Worm (Caenorhabditis elegans) whole organism, midembryonic: ENCODE measurements around the gene C45G9.2.
"Not testable (repeated sequence)": the region's sequence is repeated elsewhere in the genome, so short reads cannot be mapped to it uniquely, and the experiment has no call there.

Source experiments
- T22C8.4 ChIP-seq: fragments of 200-800 bp; sonication (Bioruptor generic); IDR thresholded peaks from 2 replicates; pipeline ENCODE4 v1.3.6; 2022; ENCODE audit warnings: missing genetic modification characterization, missing compliant biosample characterization
- cog-1 ChIP-seq: sonication (generic microtip); optimal IDR thresholded peaks from 2 replicates; lab custom pipeline; 2016; ENCODE audit warnings: missing genetic modification characterization, missing compliant biosample characterization
- flt-1 ChIP-seq: fragments of 200-800 bp; sonication (Bioruptor generic); IDR thresholded peaks from 2 replicates; pipeline ENCODE4 v1.3.6; 2022; ENCODE audit warnings: missing genetic modification characterization, missing compliant biosample characterization
- klf-2 ChIP-seq: fragments of 200-800 bp; sonication (Bioruptor generic); conservative IDR thresholded peaks from 2 replicates; pipeline ENCODE4 v1.3.6; 2022; ENCODE audit warnings: missing genetic modification reagents, missing genetic modification characterization, missing compliant biosample characterization
- med-1 ChIP-seq: sonication (generic microtip); optimal IDR thresholded peaks from 2 replicates; lab custom pipeline; 2017; ENCODE audit warnings: missing genetic modification characterization, mild to moderate bottlenecking, missing compliant biosample characterization, antibody characterized with exemption, missing genetic modification reagents; ENCODE audit not compliant: insufficient read depth
- ref-1 ChIP-seq: fragments of 200-800 bp; sonication (Bioruptor generic); conservative IDR thresholded peaks from 2 replicates; pipeline ENCODE4 v1.3.6; 2022; ENCODE audit warnings: missing genetic modification reagents, missing genetic modification characterization, missing compliant biosample characterization
- tab-1 ChIP-seq: fragments of 200-800 bp; sonication (Bioruptor generic); IDR thresholded peaks from 2 replicates; pipeline ENCODE4 v1.3.6; 2022; ENCODE audit warnings: missing genetic modification characterization, missing compliant biosample characterization
- ztf-23 ChIP-seq: fragments of 200-800 bp; sonication (Bioruptor generic); IDR thresholded peaks from 2 replicates; pipeline ENCODE4 v1.3.6; 2022; ENCODE audit warnings: missing genetic modification reagents, missing genetic modification characterization, missing compliant biosample characterization
- ztf-29 ChIP-seq: fragments of 200-800 bp; sonication (Bioruptor generic); IDR thresholded peaks from 2 replicates; pipeline ENCODE4 v1.3.6; 2022; ENCODE audit warnings: missing genetic modification reagents, missing genetic modification characterization, missing compliant biosample characterization

C45G9.2 gene

DNA sequence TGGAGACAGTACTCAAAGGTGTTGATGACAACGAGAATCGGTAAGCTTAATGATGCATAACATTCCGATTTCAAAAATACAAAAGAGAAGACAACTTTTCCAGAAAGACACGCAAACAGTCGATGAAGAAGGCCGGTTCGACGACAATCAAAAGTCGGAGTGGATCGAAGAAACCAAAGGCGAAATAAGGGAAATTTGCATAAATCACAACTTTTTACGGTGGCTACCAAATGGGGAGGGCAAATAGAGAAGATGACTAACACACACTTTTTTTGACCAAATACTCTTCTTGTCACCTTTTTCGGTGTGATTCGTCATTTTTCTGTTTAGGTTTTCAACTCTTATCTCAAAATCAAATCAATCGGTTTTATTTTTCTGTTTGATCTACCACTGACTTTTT is 32.7 kb upstream of the C45G9.2 start, which contains the start of gene C45G9.6:
Gene C45G9.6, plus strand, starts transcription at position 301 of the 400 bp plus-strand sequence.
- no peak for TF ChIP-seq tab-1
- no peak for TF ChIP-seq ztf-23 (GFP tag; lab: Robert Waterston, UW)
- TF ChIP-seq T22C8.4: no peak
- no peak for TF ChIP-seq klf-2 (GFP tag; lab: Robert Waterston, UW)
- no peak for TF ChIP-seq ref-1 (GFP tag; lab: Robert Waterston, UW)
- no peak for TF ChIP-seq flt-1
- TF ChIP-seq cog-1 (tag; lab: Kevin White, UChicago): no peak
- TF ChIP-seq med-1 (GFP tag; lab: Kevin White, UChicago): no peak
- TF ChIP-seq ztf-29 (GFP tag; lab: Robert Waterston, UW): no peak

DNA sequence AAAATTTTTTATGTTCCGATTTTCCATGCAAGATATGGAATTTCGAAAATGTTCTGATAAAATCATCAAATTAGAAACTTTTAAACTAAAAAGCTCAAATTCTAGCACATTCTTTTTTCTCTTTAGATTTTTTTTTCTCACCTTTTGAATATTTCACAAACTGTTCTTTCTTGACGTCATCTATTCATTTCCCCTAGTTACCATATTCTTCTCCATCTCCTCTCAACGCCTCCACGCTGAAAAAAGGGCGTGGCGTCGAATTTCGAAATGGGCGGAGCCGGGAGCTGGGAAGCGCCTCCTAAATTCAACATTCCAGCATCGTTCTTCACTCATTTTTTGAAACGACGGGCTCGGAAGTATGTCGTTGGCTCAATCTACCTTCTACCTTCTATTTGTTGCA is 26.8 kb upstream of the C45G9.2 start, which contains the start of gene nlp-43:
Gene nlp-43, plus strand, starts transcription at position 301 of the 400 bp plus-strand sequence.
- no peak for TF ChIP-seq ref-1 (GFP tag; lab: Robert Waterston, UW)
- TF ChIP-seq tab-1: no peak
- no peak for TF ChIP-seq cog-1 (tag; lab: Kevin White, UChicago)
- no peak for TF ChIP-seq med-1 (GFP tag; lab: Kevin White, UChicago)
- TF ChIP-seq flt-1: no peak
- TF ChIP-seq klf-2 (GFP tag; lab: Robert Waterston, UW): no peak
- no peak for TF ChIP-seq ztf-23 (GFP tag; lab: Robert Waterston, UW)
- TF ChIP-seq T22C8.4: no peak
- TF ChIP-seq ztf-29 (GFP tag; lab: Robert Waterston, UW): no peak

DNA sequence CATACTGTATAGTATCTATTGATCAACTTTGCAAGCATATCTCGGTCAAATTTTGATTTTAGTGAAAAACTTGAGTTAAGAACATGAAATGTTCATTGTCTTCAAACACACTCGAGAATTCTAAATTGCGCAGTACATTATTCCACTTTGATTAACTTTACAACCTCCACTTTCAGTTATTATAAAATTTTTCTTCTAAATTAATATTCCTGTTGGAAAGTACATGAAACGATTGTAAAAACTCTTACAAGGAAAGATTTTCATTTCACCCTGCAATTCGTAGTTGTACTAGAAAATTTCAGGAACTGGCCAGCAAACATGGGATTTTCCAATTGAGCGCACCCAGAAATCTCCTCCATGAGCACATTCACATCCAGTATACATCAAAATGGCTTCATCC is 24.2 kb upstream of the C45G9.2 start, which contains the start of gene C45G9.14:
Gene C45G9.14, plus strand, starts transcription at position 301 of the 400 bp plus-strand sequence.
- no peak for TF ChIP-seq T22C8.4
- TF ChIP-seq med-1 (GFP tag; lab: Kevin White, UChicago): no peak
- no peak for TF ChIP-seq klf-2 (GFP tag; lab: Robert Waterston, UW)
- TF ChIP-seq flt-1: no peak
- TF ChIP-seq ref-1 (GFP tag; lab: Robert Waterston, UW): no peak
- TF ChIP-seq tab-1: no peak

DNA sequence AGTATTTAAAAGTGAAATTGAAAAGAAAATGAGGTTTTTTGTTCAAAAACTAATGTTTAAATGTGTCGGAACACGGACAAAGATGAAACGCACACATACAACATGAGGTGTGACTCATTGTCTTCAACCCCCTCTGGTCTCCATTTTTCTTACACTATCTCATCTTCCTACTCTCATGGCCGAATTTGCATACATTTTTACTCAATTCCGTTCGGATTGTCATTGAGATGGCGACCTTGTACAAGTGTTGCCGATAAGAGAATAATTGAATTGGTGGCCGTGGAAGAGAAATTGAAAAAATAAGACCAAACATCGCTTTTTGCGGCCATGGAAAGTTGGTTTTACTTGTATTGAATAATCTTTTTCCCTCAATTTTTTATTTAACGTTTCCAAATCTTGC is 21.7 kb upstream of the C45G9.2 start, which contains the start of gene txbp-3:
Gene txbp-3, minus strand, starts transcription at position 285 of the 400 bp plus-strand sequence.
- TF ChIP-seq ztf-29 (GFP tag; lab: Robert Waterston, UW): no peak
- peak; percentile 71 for TF ChIP-seq ztf-23 (GFP tag; lab: Robert Waterston, UW)
- TF ChIP-seq med-1 (GFP tag; lab: Kevin White, UChicago): no peak
- no peak for TF ChIP-seq flt-1
- no peak for TF ChIP-seq klf-2 (GFP tag; lab: Robert Waterston, UW)
- TF ChIP-seq T22C8.4: no peak
- TF ChIP-seq tab-1: no peak
- peak; percentile 21 for TF ChIP-seq cog-1 (tag; lab: Kevin White, UChicago)
- TF ChIP-seq ref-1 (GFP tag; lab: Robert Waterston, UW): no peak

DNA sequence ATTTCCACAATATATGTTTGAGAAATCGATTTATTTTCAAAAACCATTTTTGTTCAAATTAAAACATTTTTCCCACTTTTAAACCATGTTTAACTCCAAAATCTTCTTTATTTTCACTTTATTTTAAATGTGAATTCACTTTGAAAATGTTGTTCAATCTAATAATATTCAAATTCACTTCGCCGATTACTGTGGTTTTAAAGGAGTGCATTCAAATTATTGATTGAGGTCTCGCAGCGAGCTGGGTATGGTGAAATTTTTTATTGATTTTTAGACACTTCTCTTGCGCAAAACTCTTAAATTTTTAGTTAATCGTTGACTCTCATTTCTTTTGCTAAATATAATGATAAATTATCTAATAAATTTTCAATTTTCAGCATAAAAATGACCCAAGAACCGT is 21.1 kb upstream of the C45G9.2 start, which contains the start of gene C45G9.5:
Gene C45G9.5, plus strand, starts transcription at position 378 of the 400 bp plus-strand sequence.
- TF ChIP-seq ref-1 (GFP tag; lab: Robert Waterston, UW): no peak
- TF ChIP-seq ztf-23 (GFP tag; lab: Robert Waterston, UW): no peak
- no peak for TF ChIP-seq cog-1 (tag; lab: Kevin White, UChicago)
- TF ChIP-seq T22C8.4: no peak

DNA sequence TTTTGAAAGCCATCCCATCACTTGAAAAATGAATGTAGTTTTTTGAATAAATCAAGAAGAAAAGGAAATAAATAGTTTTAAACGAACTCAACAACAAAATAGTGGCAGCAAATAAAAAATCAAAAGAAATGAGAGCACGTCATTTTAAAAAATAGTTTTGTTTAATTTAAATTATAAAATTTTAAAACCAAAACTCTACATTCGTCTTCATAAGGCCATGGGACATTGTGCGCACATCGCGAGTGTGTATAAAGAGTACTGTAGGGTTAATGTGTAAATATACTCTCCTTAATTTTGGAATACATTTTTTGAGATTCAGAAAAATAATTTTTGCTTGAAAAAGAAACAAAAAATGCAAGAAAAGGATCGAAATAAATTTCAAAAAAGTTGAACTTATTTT is 16.9 kb upstream of the C45G9.2 start, which contains the start of gene C45G9.15:
Gene C45G9.15, minus strand, starts transcription at position 101 of the 400 bp plus-strand sequence.
- TF ChIP-seq tab-1 (no peak), med-1 (GFP tag; lab: Kevin White, UChicago) (no peak), ref-1 (GFP tag; lab: Robert Waterston, UW) (no peak)

DNA sequence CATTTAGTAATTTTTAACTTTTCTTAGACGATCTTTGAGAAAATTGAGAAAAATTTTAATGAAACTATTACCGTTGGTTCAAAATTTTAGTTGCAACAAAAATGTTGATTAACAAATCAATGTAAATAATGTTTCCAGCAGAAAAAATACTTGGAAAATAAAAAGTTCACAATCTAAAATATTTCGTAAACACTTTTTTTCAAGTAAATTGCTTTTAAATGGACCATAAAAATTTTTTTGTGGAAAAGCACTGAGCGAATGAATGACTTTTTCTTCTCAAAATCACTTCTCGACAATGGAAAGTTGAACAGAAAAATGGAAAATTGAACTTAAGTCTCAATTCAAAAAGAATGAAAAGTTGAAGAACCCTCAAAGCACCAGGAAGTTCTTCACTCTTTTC is 15.3 kb upstream of the C45G9.2 start, which contains the start of gene C45G9.8:
Gene C45G9.8, minus strand, starts transcription at position 101 of the 400 bp plus-strand sequence.
- TF ChIP-seq T22C8.4: no peak
- no peak for TF ChIP-seq flt-1
- no peak for TF ChIP-seq ref-1 (GFP tag; lab: Robert Waterston, UW)
- TF ChIP-seq ztf-23 (GFP tag; lab: Robert Waterston, UW): no peak
- TF ChIP-seq ztf-29 (GFP tag; lab: Robert Waterston, UW): no peak
- no peak for TF ChIP-seq tab-1
- no peak for TF ChIP-seq cog-1 (tag; lab: Kevin White, UChicago)
- no peak for TF ChIP-seq med-1 (GFP tag; lab: Kevin White, UChicago)
- TF ChIP-seq klf-2 (GFP tag; lab: Robert Waterston, UW): no peak

DNA sequence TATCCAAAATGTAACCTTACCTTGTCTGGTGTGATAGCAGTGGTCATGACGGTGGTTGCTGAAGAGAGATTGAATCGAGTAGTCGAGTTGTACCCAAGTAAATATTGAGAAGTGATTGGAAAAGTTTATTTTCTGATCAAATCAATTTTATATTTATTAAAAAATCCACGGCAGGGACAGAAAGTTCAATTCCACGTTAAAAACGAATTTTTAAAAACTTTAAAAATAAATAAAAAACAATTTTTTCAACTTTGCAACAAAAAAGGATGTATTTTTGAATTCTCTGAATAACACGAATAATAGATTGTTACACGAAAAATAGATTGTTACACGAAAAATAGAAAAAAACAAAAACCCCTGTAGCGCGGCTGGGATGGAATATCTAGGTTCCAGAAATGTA is 13.2 kb upstream of the C45G9.2 start, which contains the start of gene C45G9.9:
Gene C45G9.9, minus strand, starts transcription at position 101 of the 400 bp plus-strand sequence.
- TF ChIP-seq ztf-29, klf-2, ref-1 (GFP tag; lab: Robert Waterston, UW): not testable (repeated sequence)

DNA sequence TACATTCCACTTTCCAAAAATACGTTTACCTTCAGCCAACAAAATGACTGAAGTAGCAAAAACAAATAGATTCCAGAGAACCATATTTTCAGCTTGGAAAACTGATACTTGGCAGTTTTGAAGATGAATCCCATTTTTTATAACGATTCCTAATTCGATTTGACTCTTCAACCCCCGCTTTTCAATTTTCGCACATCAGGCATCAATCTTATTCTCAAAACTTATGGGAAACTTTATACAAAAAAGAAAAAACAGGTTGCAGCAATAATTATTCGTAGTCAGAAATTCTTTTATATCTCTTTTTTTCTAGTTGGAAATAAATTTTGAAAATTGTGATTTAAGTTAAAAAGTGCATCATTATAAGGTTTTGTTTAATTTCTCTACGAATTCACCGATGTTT is 7.1 kb upstream of the C45G9.2 start, which contains the start of gene C45G9.10:
Gene C45G9.10, minus strand, starts transcription at position 101 of the 400 bp plus-strand sequence.
- TF ChIP-seq med-1 (GFP tag; lab: Kevin White, UChicago) (no peak), ztf-29 (GFP tag; lab: Robert Waterston, UW) (no peak), ref-1 (GFP tag; lab: Robert Waterston, UW) (no peak), tab-1 (no peak), flt-1 (no peak), klf-2 (GFP tag; lab: Robert Waterston, UW) (no peak), ztf-23 (GFP tag; lab: Robert Waterston, UW) (no peak), cog-1 (tag; lab: Kevin White, UChicago) (no peak)

DNA sequence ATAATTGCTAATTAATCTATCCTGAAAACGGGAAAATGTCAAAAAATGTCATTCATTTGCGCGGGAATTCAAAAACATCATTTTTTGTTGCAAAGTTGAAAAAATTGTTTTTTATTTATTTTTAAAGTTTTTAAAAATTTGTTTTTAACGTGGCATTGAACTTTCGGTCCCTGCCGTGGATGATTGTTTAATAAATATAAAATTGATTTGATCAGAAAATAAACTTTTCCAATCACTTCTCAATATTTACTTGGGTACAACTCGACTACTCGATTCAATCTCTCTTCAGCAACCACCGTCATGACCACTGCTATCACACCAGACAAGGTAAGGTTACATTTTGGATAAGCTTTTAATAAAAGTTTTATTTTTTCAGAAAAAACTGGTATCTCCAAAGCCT is 6.5 kb upstream of the C45G9.2 start, which contains the start of gene C45G9.4:
Gene C45G9.4, plus strand, starts transcription at position 301 of the 400 bp plus-strand sequence.
- TF ChIP-seq T22C8.4; tab-1; ztf-23 (GFP tag; lab: Robert Waterston, UW): not testable (repeated sequence)
